Fruit fly (Drosophila melanogaster): ENCODE results near the gene pdgy.

dm6 chrX:14952845-14953720 lies at the start of gene pdgy:
- no peak for TF ChIP-seq CG8478 (optimal IDR thresholded peaks at IDR 0.05)
- no peak for TF ChIP-seq pan (optimal IDR thresholded peaks at IDR 0.05)
- TF ChIP-seq EcR (GFP tag; optimal IDR thresholded peaks at IDR 0.05) = no peak
- TF ChIP-seq usp (GFP tag; optimal IDR thresholded peaks at IDR 0.05) = no peak
- no peak for TF ChIP-seq psq (optimal IDR thresholded peaks at IDR 0.05)
